Worm (Caenorhabditis elegans) whole organism, mixed stage, embryonic: Measurements from ENCODE around the gene mpk-2.

Experiments
- M03D4.4 ChIP-seq: sonication (generic microtip); optimal IDR thresholded peaks from 2 replicates; lab custom pipeline; 2017; ENCODE audit warnings: mild to moderate bottlenecking, missing genetic modification characterization, missing compliant biosample characterization
- bed-3 ChIP-seq: fragments of 200-800 bp; sonication (Bioruptor generic); optimal IDR thresholded peaks from 3 replicates; lab custom pipeline; 2018; ENCODE audit warnings: mild to moderate bottlenecking, missing genetic modification characterization, moderate library complexity, missing compliant biosample characterization
- blmp-1 ChIP-seq: fragments of 150-350 bp; optimal IDR thresholded peaks from 2 replicates; lab custom pipeline; 2014; ENCODE audit warnings: missing biosample characterization, missing genetic modification characterization
- ceh-39 ChIP-seq: fragments of 150-350 bp; optimal IDR thresholded peaks from 2 replicates; lab custom pipeline; 2014; ENCODE audit warnings: missing biosample characterization, missing genetic modification characterization
- ceh-43 ChIP-seq: fragments of 200-800 bp; sonication (Bioruptor generic); optimal IDR thresholded peaks from 2 replicates; lab custom pipeline; 2018; ENCODE audit warnings: mild to moderate bottlenecking, missing genetic modification characterization, moderate library complexity, missing compliant biosample characterization
- ceh-83 ChIP-seq: fragments of 200-800 bp; sonication (Bioruptor generic); optimal IDR thresholded peaks from 2 replicates; lab custom pipeline; 2018; ENCODE audit warnings: mild to moderate bottlenecking, missing genetic modification characterization, missing compliant biosample characterization
- ces-1 ChIP-seq: fragments of 150-350 bp; optimal IDR thresholded peaks from 2 replicates; lab custom pipeline; 2014; ENCODE audit warnings: missing biosample characterization, missing genetic modification reagents, missing genetic modification characterization
- cnd-1 ChIP-seq: fragments of 200-800 bp; sonication (Bioruptor generic); optimal IDR thresholded peaks from 2 replicates; lab custom pipeline; 2018; ENCODE audit warnings: mild to moderate bottlenecking, missing genetic modification characterization, missing compliant biosample characterization
- drap-1 ChIP-seq: fragments of 200-800 bp; sonication (Bioruptor generic); optimal IDR thresholded peaks from 3 replicates; lab custom pipeline; 2018; ENCODE audit warnings: mild to moderate bottlenecking, missing genetic modification characterization, missing compliant biosample characterization
- elt-1 ChIP-seq: sonication (generic microtip); optimal IDR thresholded peaks from 2 replicates; lab custom pipeline; 2017; ENCODE audit warnings: missing genetic modification characterization, mild to moderate bottlenecking, missing compliant biosample characterization, antibody characterized with exemption, moderate library complexity, borderline replicate concordance; ENCODE audit not compliant: insufficient read depth
- elt-3 ChIP-seq: fragments of 150-350 bp; optimal IDR thresholded peaks from 2 replicates; lab custom pipeline; 2014; ENCODE audit warnings: missing biosample characterization, missing genetic modification characterization
- flh-1 ChIP-seq: fragments of 200-800 bp; sonication (Bioruptor generic); optimal IDR thresholded peaks from 2 replicates; lab custom pipeline; 2018; ENCODE audit warnings: mild to moderate bottlenecking, missing genetic modification characterization, moderate library complexity, missing compliant biosample characterization
- ham-2 ChIP-seq: fragments of 200-800 bp; sonication (Bioruptor generic); optimal IDR thresholded peaks from 2 replicates; lab custom pipeline; 2018; ENCODE audit warnings: mild to moderate bottlenecking, missing genetic modification characterization, missing compliant biosample characterization
- hlh-1 ChIP-seq: fragments of 150-350 bp; optimal IDR thresholded peaks from 2 replicates; lab custom pipeline; 2014; ENCODE audit warnings: missing biosample characterization, missing genetic modification reagents, missing genetic modification characterization
- lin-13 ChIP-seq: fragments of 150-350 bp; optimal IDR thresholded peaks from 2 replicates; lab custom pipeline; 2014; ENCODE audit warnings: missing biosample characterization, missing genetic modification characterization
- lin-32 ChIP-seq: fragments of 200-800 bp; sonication (Bioruptor generic); optimal IDR thresholded peaks from 2 replicates; lab custom pipeline; 2018; ENCODE audit warnings: mild to moderate bottlenecking, missing genetic modification characterization, missing compliant biosample characterization
- lsy-2 ChIP-seq: fragments of 150-350 bp; optimal IDR thresholded peaks from 2 replicates; lab custom pipeline; 2014; ENCODE audit warnings: missing biosample characterization, missing genetic modification characterization
- mab-5 ChIP-seq: fragments of 150-350 bp; optimal IDR thresholded peaks from 2 replicates; lab custom pipeline; 2014; ENCODE audit warnings: missing biosample characterization, missing genetic modification characterization
- mep-1 ChIP-seq: fragments of 150-350 bp; optimal IDR thresholded peaks from 2 replicates; lab custom pipeline; 2017; ENCODE audit warnings: missing biosample characterization, missing genetic modification reagents, missing genetic modification characterization, inconsistent platforms
- mls-2 ChIP-seq: sonication (generic microtip); optimal IDR thresholded peaks from 2 replicates; lab custom pipeline; 2016; ENCODE audit warnings: mild to moderate bottlenecking, missing genetic modification characterization, moderate library complexity, missing compliant biosample characterization
- nhr-12 ChIP-seq: fragments of 150-350 bp; optimal IDR thresholded peaks from 2 replicates; lab custom pipeline; 2014; ENCODE audit warnings: missing biosample characterization, missing genetic modification characterization
- nhr-2 ChIP-seq: fragments of 150-350 bp; optimal IDR thresholded peaks from 2 replicates; lab custom pipeline; 2014; ENCODE audit warnings: missing biosample characterization, missing genetic modification characterization
- nhr-237 ChIP-seq: fragments of 150-350 bp; optimal IDR thresholded peaks from 2 replicates; lab custom pipeline; 2014; ENCODE audit warnings: missing biosample characterization, missing genetic modification characterization
- nhr-28 ChIP-seq: fragments of 150-350 bp; optimal IDR thresholded peaks from 2 replicates; lab custom pipeline; 2014; ENCODE audit warnings: missing biosample characterization, missing genetic modification characterization
- nhr-76 ChIP-seq: sonication (generic microtip); optimal IDR thresholded peaks from 2 replicates; lab custom pipeline; 2017; ENCODE audit warnings: missing biosample characterization, missing genetic modification characterization
- pha-4 ChIP-seq: fragments of 150-350 bp; optimal IDR thresholded peaks from 2 replicates; lab custom pipeline; 2018; ENCODE audit warnings: missing biosample characterization, missing genetic modification reagents, missing genetic modification characterization
- sem-2 ChIP-seq: fragments of 200-800 bp; sonication (Bioruptor generic); optimal IDR thresholded peaks from 2 replicates; lab custom pipeline; 2018; ENCODE audit warnings: mild to moderate bottlenecking, missing genetic modification characterization, missing compliant biosample characterization
- snpc-4 ChIP-seq: fragments of 150-350 bp; optimal IDR thresholded peaks from 2 replicates; lab custom pipeline; 2014; ENCODE audit warnings: missing biosample characterization, missing genetic modification characterization
- sptf-1 ChIP-seq: sonication (generic microtip); optimal IDR thresholded peaks from 2 replicates; lab custom pipeline; 2017; ENCODE audit warnings: mild to moderate bottlenecking, missing genetic modification characterization, moderate library complexity, missing compliant biosample characterization
- tbx-8 ChIP-seq: fragments of 200-800 bp; sonication (Bioruptor generic); optimal IDR thresholded peaks from 2 replicates; lab custom pipeline; 2018; ENCODE audit warnings: mild to moderate bottlenecking, missing genetic modification characterization, moderate library complexity, missing compliant biosample characterization
- unc-120 ChIP-seq: sonication (generic microtip); optimal IDR thresholded peaks from 2 replicates; lab custom pipeline; 2017; ENCODE audit warnings: missing genetic modification characterization, missing compliant biosample characterization; ENCODE audit not compliant: poor library complexity, severe bottlenecking
- unc-39 ChIP-seq: fragments of 150-350 bp; optimal IDR thresholded peaks from 2 replicates; lab custom pipeline; 2014; ENCODE audit warnings: missing biosample characterization, missing genetic modification characterization
- unc-62 ChIP-seq: fragments of 150-350 bp; optimal IDR thresholded peaks from 2 replicates; lab custom pipeline; 2014; ENCODE audit warnings: missing biosample characterization, missing genetic modification reagents, missing genetic modification characterization
- zip-8 ChIP-seq: fragments of 150-350 bp; optimal IDR thresholded peaks from 2 replicates; lab custom pipeline; 2014; ENCODE audit warnings: missing biosample characterization, missing genetic modification characterization
- ztf-11 ChIP-seq: fragments of 150-350 bp; optimal IDR thresholded peaks from 2 replicates; lab custom pipeline; 2014; ENCODE audit warnings: missing biosample characterization, missing genetic modification characterization

mpk-2 gene

DNA sequence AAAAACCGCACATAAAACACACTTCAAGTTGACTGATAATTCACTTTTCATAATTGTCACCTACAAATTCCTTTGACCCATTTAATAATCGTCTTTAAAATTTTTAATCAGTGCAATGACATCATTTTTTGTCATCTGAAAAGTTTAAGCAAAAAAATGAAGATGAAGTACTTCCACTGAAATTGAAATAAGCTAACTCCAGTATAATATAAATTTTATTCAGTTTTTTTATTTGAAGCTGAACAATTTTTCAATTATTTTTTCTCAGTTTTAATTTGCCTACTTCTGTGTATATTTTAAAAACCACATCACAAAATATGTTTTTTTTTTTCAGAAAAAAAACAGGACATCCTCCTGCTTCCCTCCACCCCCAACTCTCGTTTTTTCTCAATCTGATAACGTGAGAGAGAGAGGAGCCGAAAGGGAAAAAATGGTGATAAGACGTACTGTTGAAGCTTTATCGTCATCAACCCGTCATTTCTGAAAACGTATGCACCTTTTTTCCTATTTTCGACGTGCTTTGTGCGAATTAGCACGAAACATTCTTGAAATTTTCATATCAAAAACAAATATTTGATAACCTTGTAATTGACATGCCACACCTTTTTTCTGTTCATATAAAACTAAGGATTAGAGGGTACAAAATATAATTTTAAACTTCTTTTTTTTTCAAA, at the start of gene mpk-2, which contains the start of gene C04G6.11:
TSS of gene mpk-2 (plus strand) at position 335 of the 674 bp plus-strand sequence.
TSS of gene C04G6.11 (minus strand) at position 51 of the 674 bp plus-strand sequence.
- TF ChIP-seq mep-1 (tag; lab: Kevin White, UChicago) (no peak), sem-2 (no peak), mab-5 (tag; lab: Kevin White, UChicago) (no peak), lin-13 (tag; lab: Kevin White, UChicago) (no peak), nhr-12 (no peak), unc-120 (tag; lab: Kevin White, UChicago) (no peak), ceh-43 (GFP tag; lab: Kevin White, UChicago) (no peak), nhr-28 (tag; lab: Kevin White, UChicago) (no peak), ces-1 (no peak), nhr-237 (no peak), snpc-4 (no peak), blmp-1 (tag; lab: Kevin White, UChicago) (no peak)
- TF ChIP-seq, all 35 proteins: peak for 0

DNA sequence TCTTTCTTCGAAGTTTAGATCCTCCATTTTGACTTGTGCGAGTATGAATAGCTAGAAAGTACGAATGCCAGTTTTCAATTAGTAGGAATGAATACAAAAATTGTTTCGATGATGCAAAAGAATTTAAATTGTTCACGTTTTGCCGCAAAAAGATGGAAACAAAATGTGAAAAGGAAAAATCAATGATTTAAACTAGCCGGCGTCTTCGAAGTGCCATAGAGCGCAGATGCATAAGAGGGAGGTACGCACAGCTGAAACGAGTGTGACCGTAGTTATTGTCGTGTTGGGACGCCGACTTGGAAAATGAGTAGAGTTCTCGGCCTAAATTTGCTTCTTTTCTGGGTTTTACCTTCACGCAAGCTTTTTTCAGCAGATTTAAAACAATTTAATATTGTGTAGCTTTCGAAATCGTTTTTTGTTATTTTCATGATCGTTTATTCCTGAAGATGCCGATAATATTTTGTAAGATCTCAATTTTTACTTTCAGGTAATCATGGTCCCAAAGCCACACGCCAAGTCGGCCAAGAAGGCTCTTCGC, 48.7 kb upstream of the mpk-2 start, which contains the start of the genes ify-1 and rpl-22:
TSS of gene ify-1 (minus strand) at position 51 of the 538 bp plus-strand sequence.
TSS of gene rpl-22 (plus strand) at position 488 of the 538 bp plus-strand sequence.
- TF ChIP-seq unc-62 (peak; percentile 61), nhr-12 (peak; percentile 39), ceh-43 (GFP tag; lab: Kevin White, UChicago) (peak; percentile 18), lin-13 (tag; lab: Kevin White, UChicago) (peak; percentile 98), sem-2 (no peak), elt-1 (tag; lab: Kevin White, UChicago) (peak; percentile 51), nhr-28 (tag; lab: Kevin White, UChicago) (no peak), mab-5 (tag; lab: Kevin White, UChicago) (peak; percentile 32), ceh-39 (peak; percentile 83), lin-32 (GFP tag; lab: Kevin White, UChicago) (no peak), unc-120 (tag; lab: Kevin White, UChicago) (peak; percentile 75), blmp-1 (tag; lab: Kevin White, UChicago) (no peak), nhr-2 (no peak), ztf-11 (tag; lab: Kevin White, UChicago) (peak; percentile 50), nhr-76 (tag; lab: Kevin White, UChicago) (no peak), nhr-237 (peak; percentile 95), ceh-83 (GFP tag; lab: Kevin White, UChicago) (peak; percentile 30), lsy-2 (tag; lab: Kevin White, UChicago) (peak; percentile 99), snpc-4 (no peak), mls-2 (tag; lab: Kevin White, UChicago) (peak; percentile 76), M03D4.4 (tag; lab: Kevin White, UChicago) (peak; percentile 50), mep-1 (tag; lab: Kevin White, UChicago) (peak; percentile 96), pha-4 (tag; lab: Kevin White, UChicago) (peak; percentile 97), ham-2 (GFP tag; lab: Kevin White, UChicago) (peak; percentile 69), zip-8 (tag; lab: Kevin White, UChicago) (no peak), unc-39 (tag; lab: Kevin White, UChicago) (no peak), ces-1 (peak; percentile 82), bed-3 (no peak), flh-1 (no peak), hlh-1 (tag; lab: Kevin White, UChicago) (peak; percentile 83), cnd-1 (peak; percentile 61), sptf-1 (tag; lab: Kevin White, UChicago) (peak; percentile 62), elt-3 (tag; lab: Kevin White, UChicago) (peak; percentile 72), tbx-8 (GFP tag; lab: Kevin White, UChicago) (no peak), drap-1 (peak; percentile 71)

DNA sequence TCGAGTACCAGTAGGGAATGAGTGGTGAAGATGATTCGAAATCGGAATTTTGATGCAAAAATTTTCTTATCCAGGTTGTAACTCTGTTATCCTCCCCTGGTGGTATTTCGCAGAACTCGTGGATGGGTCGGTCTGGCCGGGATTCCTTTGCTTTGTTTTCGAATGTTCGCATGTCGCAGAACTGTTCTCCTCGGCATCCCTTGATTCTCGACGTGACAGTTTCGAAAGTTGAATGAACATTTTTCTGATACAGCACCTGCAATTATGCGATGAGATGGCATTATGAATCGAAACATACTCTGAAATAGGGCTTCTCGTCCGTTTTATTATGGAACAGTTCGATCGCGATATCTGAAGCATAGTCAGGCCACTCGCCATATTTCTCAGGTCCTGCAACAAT, 47.7 kb upstream of the mpk-2 start:
- no peak for TF ChIP-seq elt-3 (tag; lab: Kevin White, UChicago)
- no peak for TF ChIP-seq snpc-4
- TF ChIP-seq unc-120 (tag; lab: Kevin White, UChicago) = no peak
- TF ChIP-seq mep-1 (tag; lab: Kevin White, UChicago) = no peak
- TF ChIP-seq lsy-2 (tag; lab: Kevin White, UChicago) = no peak
- TF ChIP-seq nhr-28 (tag; lab: Kevin White, UChicago) = no peak
- TF ChIP-seq unc-39 (tag; lab: Kevin White, UChicago) = no peak
- TF ChIP-seq zip-8 (tag; lab: Kevin White, UChicago) = no peak
